Worm (Caenorhabditis elegans): ENCODE data around the gene srw-98.

- no peak for TF ChIP-seq mab-5 (tag; optimal IDR thresholded peaks at IDR 0.05)
- no peak for TF ChIP-seq ces-1 (GFP tag; optimal IDR thresholded peaks at IDR 0.05)
- no peak for TF ChIP-seq snpc-4 (tag; optimal IDR thresholded peaks at IDR 0.05)
- TF ChIP-seq ztf-11 (tag; optimal IDR thresholded peaks at IDR 0.05), result no peak
- no peak for TF ChIP-seq drap-1 (GFP tag; optimal IDR thresholded peaks at IDR 0.05)
- no peak for TF ChIP-seq mep-1 (tag; optimal IDR thresholded peaks at IDR 0.05)
- no peak for TF ChIP-seq M03D4.4 (tag; optimal IDR thresholded peaks at IDR 0.05)
- no peak for TF ChIP-seq ceh-43 (GFP tag; optimal IDR thresholded peaks at IDR 0.05)
- TF ChIP-seq elt-3 (tag; optimal IDR thresholded peaks at IDR 0.05), result no peak
- TF ChIP-seq nhr-28 (tag; optimal IDR thresholded peaks at IDR 0.05), result no peak
- TF ChIP-seq nhr-12 (tag; optimal IDR thresholded peaks at IDR 0.05), result no peak
- no peak for TF ChIP-seq nhr-76 (tag; optimal IDR thresholded peaks at IDR 0.05)
- no peak for TF ChIP-seq lsy-2 (tag; optimal IDR thresholded peaks at IDR 0.05)
- no peak for TF ChIP-seq ceh-39 (tag; optimal IDR thresholded peaks at IDR 0.05)
These were observed 41.8 kb upstream of the srw-98 start, which contains the start of gene srw-102 for ce11 chrV:1719927-1720326.
